Worm (Caenorhabditis elegans) whole organism, L2 larva: ENCODE measurements around the gene F14F3.5.

Source experiments
- C34F6.9 ChIP-seq: fragments of 150-350 bp; optimal IDR thresholded peaks from 2 replicates; lab custom pipeline; 2014; ENCODE audit warnings: missing biosample characterization, missing genetic modification characterization
- F13H6.1 ChIP-seq: sonication (generic microtip); optimal IDR thresholded peaks from 2 replicates; lab custom pipeline; 2016; ENCODE audit warnings: missing genetic modification characterization, missing compliant biosample characterization
- R02D3.7 ChIP-seq: fragments of 150-350 bp; optimal IDR thresholded peaks from 2 replicates; lab custom pipeline; 2014; ENCODE audit warnings: missing biosample characterization, missing genetic modification characterization
- Y55F3AM.14 ChIP-seq: fragments of 200-800 bp; sonication (Bioruptor generic); optimal IDR thresholded peaks from 2 replicates; lab custom pipeline; 2018; ENCODE audit warnings: mild to moderate bottlenecking, missing genetic modification characterization, missing compliant biosample characterization
- ZK546.5 ChIP-seq: sonication (generic microtip); optimal IDR thresholded peaks from 2 replicates; lab custom pipeline; 2017; ENCODE audit warnings: missing biosample characterization, missing genetic modification characterization
- ama-1 ChIP-seq: fragments of 150-350 bp; optimal IDR thresholded peaks from 2 replicates; lab custom pipeline; 2018; ENCODE audit warnings: inconsistent platforms
- blmp-1 ChIP-seq: sonication (generic microtip); optimal IDR thresholded peaks from 2 replicates; lab custom pipeline; 2017; ENCODE audit warnings: missing genetic modification characterization, mild to moderate bottlenecking, missing compliant biosample characterization, antibody characterized with exemption, moderate library complexity; ENCODE audit not compliant: insufficient read depth
- crh-2 ChIP-seq: sonication (generic microtip); optimal IDR thresholded peaks from 2 replicates; lab custom pipeline; 2017; ENCODE audit warnings: missing biosample characterization, missing genetic modification characterization
- egl-27 ChIP-seq: sonication (generic microtip); optimal IDR thresholded peaks from 3 replicates; lab custom pipeline; 2017; ENCODE audit warnings: missing biosample characterization, missing genetic modification reagents, missing genetic modification characterization
- lin-11 ChIP-seq: fragments of 150-350 bp; sonication (generic microtip); optimal IDR thresholded peaks from 2 replicates; lab custom pipeline; 2014; ENCODE audit warnings: missing biosample characterization, missing genetic modification characterization, inconsistent platforms, mixed read lengths
- lin-13 ChIP-seq: fragments of 150-350 bp; optimal IDR thresholded peaks from 2 replicates; lab custom pipeline; 2014; ENCODE audit warnings: missing biosample characterization, missing genetic modification reagents, missing genetic modification characterization
- lin-39 ChIP-seq: fragments of 150-350 bp; optimal IDR thresholded peaks from 2 replicates; lab custom pipeline; 2014; ENCODE audit warnings: missing biosample characterization, missing genetic modification reagents, missing genetic modification characterization
- lsy-2 ChIP-seq, 2 experiments: fragments of 150-350 bp in 1 of 2; sonication (generic microtip) in 1 of 2; optimal IDR thresholded peaks; 2 replicates each; lab custom pipeline; 2014 to 2017; ENCODE audit warnings: missing biosample characterization in 2 of 2, missing genetic modification characterization in 2 of 2
- mbf-1 ChIP-seq: sonication (generic microtip); optimal IDR thresholded peaks from 2 replicates; lab custom pipeline; 2017; ENCODE audit warnings: missing biosample characterization, missing genetic modification characterization
- mdl-1 ChIP-seq, 2 experiments: fragments of 150-350 bp in 1 of 2; sonication (generic microtip) in 1 of 2; optimal IDR thresholded peaks; 2 replicates each; lab custom pipeline; 2017; ENCODE audit warnings: missing biosample characterization in 2 of 2, missing genetic modification characterization in 2 of 2
- nhr-10 ChIP-seq: sonication (generic microtip); optimal IDR thresholded peaks from 2 replicates; lab custom pipeline; 2017; ENCODE audit warnings: missing biosample characterization, missing genetic modification characterization
- nhr-12 ChIP-seq: fragments of 150-350 bp; optimal IDR thresholded peaks from 2 replicates; lab custom pipeline; 2014; ENCODE audit warnings: missing biosample characterization, missing genetic modification characterization
- nhr-129 ChIP-seq: fragments of 150-350 bp; optimal IDR thresholded peaks from 2 replicates; lab custom pipeline; 2014; ENCODE audit warnings: missing biosample characterization, missing genetic modification characterization
- nhr-21 ChIP-seq: fragments of 150-350 bp; optimal IDR thresholded peaks from 2 replicates; lab custom pipeline; 2014; ENCODE audit warnings: missing biosample characterization, missing genetic modification characterization
- nhr-237 ChIP-seq: fragments of 150-350 bp; optimal IDR thresholded peaks from 2 replicates; lab custom pipeline; 2014; ENCODE audit warnings: missing biosample characterization, missing genetic modification characterization
- nhr-6 ChIP-seq: fragments of 150-350 bp; optimal IDR thresholded peaks from 2 replicates; lab custom pipeline; 2014; ENCODE audit warnings: missing biosample characterization, missing genetic modification characterization
- nhr-77 ChIP-seq: fragments of 150-350 bp; optimal IDR thresholded peaks from 2 replicates; lab custom pipeline; 2014; ENCODE audit warnings: missing biosample characterization, missing genetic modification characterization
- peb-1 ChIP-seq: fragments of 150-350 bp; optimal IDR thresholded peaks from 2 replicates; lab custom pipeline; 2014; ENCODE audit warnings: missing biosample characterization, missing genetic modification characterization
- skn-1 ChIP-seq: sonication (generic microtip); optimal IDR thresholded peaks from 2 replicates; lab custom pipeline; 2017; ENCODE audit warnings: missing biosample characterization, missing genetic modification characterization
- sma-3 ChIP-seq: sonication (generic microtip); optimal IDR thresholded peaks from 2 replicates; lab custom pipeline; 2016; ENCODE audit warnings: missing genetic modification reagents, missing genetic modification characterization, missing compliant biosample characterization
- sma-9 ChIP-seq, 2 experiments: fragments of 150-350 bp in 1 of 2; sonication (generic microtip) in 1 of 2; optimal IDR thresholded peaks; 2 replicates each; lab custom pipeline; 2014 to 2016; ENCODE audit warnings: missing genetic modification characterization in 2 of 2, mild to moderate bottlenecking in 1 of 2, missing biosample characterization in 1 of 2, missing compliant biosample characterization in 1 of 2, missing genetic modification reagents in 1 of 2, moderate library complexity in 1 of 2
- snpc-4 ChIP-seq: fragments of 150-350 bp; optimal IDR thresholded peaks from 2 replicates; lab custom pipeline; 2014; ENCODE audit warnings: missing biosample characterization, missing genetic modification characterization
- unc-55 ChIP-seq: fragments of 150-350 bp; sonication (generic microtip); optimal IDR thresholded peaks from 3 replicates; lab custom pipeline; 2014; ENCODE audit warnings: missing biosample characterization, missing genetic modification reagents, missing genetic modification characterization
- unc-62 ChIP-seq: fragments of 150-350 bp; optimal IDR thresholded peaks from 2 replicates; lab custom pipeline; 2014; ENCODE audit warnings: missing biosample characterization, missing genetic modification reagents, missing genetic modification characterization
- ztf-1 ChIP-seq: fragments of 200-800 bp; sonication (Bioruptor generic); conservative IDR thresholded peaks from 2 replicates; pipeline ENCODE4 v1.3.6; 2022; ENCODE audit warnings: missing genetic modification characterization, missing compliant biosample characterization
- ztf-11 ChIP-seq: sonication (generic microtip); optimal IDR thresholded peaks from 2 replicates; lab custom pipeline; 2017; ENCODE audit warnings: missing biosample characterization, missing genetic modification characterization

F14F3.5 gene

ce11 chrX:10507971-10508370 is 21.1 kb downstream of the F14F3.5 start:
- no peak for TF ChIP-seq mbf-1 (tag; lab: Kevin White, UChicago)
- TF ChIP-seq sma-9 (GFP tag; optimal IDR thresholded peaks at IDR 0.05; lab: Kevin White, UChicago): no peak
- no peak for TF ChIP-seq sma-9 (tag; optimal IDR thresholded peaks at IDR 0.05; lab: Kevin White, UChicago)
- no peak for TF ChIP-seq egl-27
- TF ChIP-seq ztf-1 (GFP tag; lab: Robert Waterston, UW): no peak
- TF ChIP-seq nhr-6: no peak
- no peak for TF ChIP-seq nhr-10 (tag; lab: Kevin White, UChicago)

- TF ChIP-seq ztf-1 (GFP tag; lab: Robert Waterston, UW) (no peak), Y55F3AM.14 (GFP tag; lab: Kevin White, UChicago) (no peak), lsy-2 (tag; optimal IDR thresholded peaks at IDR 0.05; lab: Kevin White, UChicago) (peak in 1 of 2 experiments; percentile 42), skn-1 (tag; lab: Kevin White, UChicago) (no peak)
Measured at ce11 chrX:10505193-10505592, 23.8 kb downstream of the F14F3.5 start.

- no peak for TF ChIP-seq nhr-237 (tag; lab: Kevin White, UChicago)
- TF ChIP-seq nhr-12 (tag; lab: Kevin White, UChicago): no peak
- no peak for TF ChIP-seq peb-1 (tag; lab: Kevin White, UChicago)
- TF ChIP-seq ZK546.5 (tag; lab: Kevin White, UChicago): no peak
- TF ChIP-seq snpc-4: no peak
- TF ChIP-seq nhr-129: no peak
- no peak for TF ChIP-seq unc-55
- TF ChIP-seq nhr-10 (tag; lab: Kevin White, UChicago): no peak
- no peak for TF ChIP-seq Y55F3AM.14 (GFP tag; lab: Kevin White, UChicago)
- TF ChIP-seq sma-3: no peak
- TF ChIP-seq R02D3.7 (tag; lab: Kevin White, UChicago): no peak
- no peak for TF ChIP-seq nhr-21 (tag; lab: Kevin White, UChicago)
- no peak for TF ChIP-seq F13H6.1 (tag; lab: Kevin White, UChicago)
- TF ChIP-seq nhr-77 (tag; lab: Kevin White, UChicago): no peak
- no peak for TF ChIP-seq ama-1 (lab: Kevin White, UChicago)
- TF ChIP-seq ztf-11: no peak
- TF ChIP-seq unc-62 (GFP tag; lab: Kevin White, UChicago): no peak
- no peak for TF ChIP-seq crh-2 (tag; lab: Kevin White, UChicago)
- no peak for TF ChIP-seq lin-39 (tag; lab: Kevin White, UChicago)
- no peak for TF ChIP-seq lin-13 (GFP tag; lab: Kevin White, UChicago)
Measured at ce11 chrX:10503393-10503792, 25.6 kb downstream of the F14F3.5 start.

ce11 chrX:10499590-10499989 is 29.4 kb downstream of the F14F3.5 start, which contains the start of gene vab-3:
TSS of gene vab-3 (plus strand) at chrX:10499890.
- no peak for TF ChIP-seq nhr-6
- no peak for TF ChIP-seq mdl-1 (tag; optimal IDR thresholded peaks at IDR 0.05; lab: Kevin White, UChicago)
- TF ChIP-seq lin-11 (tag; lab: Kevin White, UChicago): no peak
- no peak for TF ChIP-seq crh-2 (tag; lab: Kevin White, UChicago)
- no peak for TF ChIP-seq egl-27
- TF ChIP-seq sma-3: no peak
- no peak for TF ChIP-seq blmp-1

ce11 chrX:10491875-10492523 is 37.0 kb downstream of the F14F3.5 start:
- TF ChIP-seq C34F6.9 (tag; lab: Kevin White, UChicago): no peak

ce11 chrX:10491044-10491443 is 38.0 kb downstream of the F14F3.5 start, which contains the start of gene C33D3.5:
TSS of gene C33D3.5 (plus strand) at chrX:10491344.
- TF ChIP-seq nhr-6 (no peak), F13H6.1 (tag; lab: Kevin White, UChicago) (no peak), ama-1 (lab: Kevin White, UChicago) (no peak), mdl-1 (tag; optimal IDR thresholded peaks at IDR 0.05; lab: Kevin White, UChicago) (no peak), mbf-1 (tag; lab: Kevin White, UChicago) (no peak)
